Fruit fly (Drosophila melanogaster) whole organism, pupa: ENCODE data around the gene SPE.

Experiments
- CG10348 ChIP-seq: fragments of 200-800 bp; sonication (Bioruptor generic); IDR thresholded peaks from 2 replicates; pipeline ENCODE4 v1.3.6; 2022; ENCODE audit warnings: missing biosample characterization, missing genetic modification characterization
- CG12605 ChIP-seq: fragments of 200-800 bp; sonication (Bioruptor generic); IDR thresholded peaks from 2 replicates; pipeline ENCODE4 v1.3.6; 2022; ENCODE audit warnings: missing biosample characterization, missing genetic modification characterization
- CG13204 ChIP-seq: fragments of 200-800 bp; sonication (Bioruptor generic); optimal IDR thresholded peaks from 2 replicates; lab custom pipeline; 2018; ENCODE audit warnings: missing biosample characterization, mild to moderate bottlenecking, missing genetic modification characterization, moderate library complexity
- CG14655 ChIP-seq: fragments of 200-800 bp; sonication (Bioruptor generic); optimal IDR thresholded peaks from 3 replicates; lab custom pipeline; 2017; ENCODE audit warnings: mild to moderate bottlenecking, missing biosample characterization, missing genetic modification reagents, missing genetic modification characterization
- CG15710 ChIP-seq: fragments of 200-800 bp; sonication (Bioruptor generic); optimal IDR thresholded peaks from 2 replicates; lab custom pipeline; 2018; ENCODE audit warnings: missing biosample characterization, mild to moderate bottlenecking, missing genetic modification characterization, moderate library complexity
- CG17806 ChIP-seq: fragments of 200-800 bp; sonication (Bioruptor generic); optimal IDR thresholded peaks from 2 replicates; lab custom pipeline; 2018; ENCODE audit warnings: missing biosample characterization, mild to moderate bottlenecking, missing genetic modification characterization, moderate library complexity
- CG32121 ChIP-seq: fragments of 200-800 bp; sonication (Bioruptor generic); IDR thresholded peaks from 2 replicates; pipeline ENCODE4 v1.3.6; 2022; ENCODE audit warnings: missing biosample characterization, missing genetic modification characterization
- CG34367 ChIP-seq: fragments of 200-800 bp; sonication (Bioruptor generic); optimal IDR thresholded peaks from 2 replicates; lab custom pipeline; 2018; ENCODE audit warnings: missing biosample characterization, mild to moderate bottlenecking, missing genetic modification characterization
- CG4496 ChIP-seq: fragments of 200-800 bp; sonication (Bioruptor generic); IDR thresholded peaks from 3 replicates; pipeline ENCODE4 v1.3.6; 2022; ENCODE audit warnings: missing biosample characterization, missing genetic modification characterization
- CG8159 ChIP-seq: fragments of 200-800 bp; sonication (Bioruptor generic); optimal IDR thresholded peaks from 3 replicates; lab custom pipeline; 2018; ENCODE audit warnings: missing biosample characterization, mild to moderate bottlenecking, missing genetic modification characterization, moderate library complexity
- CG8301 ChIP-seq: fragments of 200-800 bp; sonication (Bioruptor generic); optimal IDR thresholded peaks from 2 replicates; lab custom pipeline; 2018; ENCODE audit warnings: missing biosample characterization, mild to moderate bottlenecking, missing genetic modification characterization
- CG9948 ChIP-seq: fragments of 200-800 bp; sonication (Bioruptor generic); optimal IDR thresholded peaks from 2 replicates; lab custom pipeline; 2018; ENCODE audit warnings: missing biosample characterization, mild to moderate bottlenecking, missing genetic modification characterization, moderate library complexity
- D1 ChIP-seq: fragments of 200-800 bp; sonication (Bioruptor generic); optimal IDR thresholded peaks from 2 replicates; lab custom pipeline; 2018; ENCODE audit warnings: missing biosample characterization, mild to moderate bottlenecking, missing genetic modification characterization, moderate library complexity
- EcR ChIP-seq: fragments of 200-800 bp; sonication (Bioruptor generic); optimal IDR thresholded peaks from 3 replicates; lab custom pipeline; 2019; ENCODE audit warnings: missing biosample characterization, missing genetic modification characterization, mild to moderate bottlenecking, moderate library complexity, missing genetic modification reagents
- Ets98B ChIP-seq: fragments of 200-800 bp; sonication (Bioruptor generic); IDR thresholded peaks from 2 replicates; pipeline ENCODE4 v1.3.6; 2022; ENCODE audit warnings: missing biosample characterization, missing genetic modification characterization
- Pif1A ChIP-seq: fragments of 200-800 bp; sonication (Bioruptor generic); optimal IDR thresholded peaks from 3 replicates; lab custom pipeline; 2016; ENCODE audit warnings: missing biosample characterization, missing genetic modification characterization
- Pif1B ChIP-seq: fragments of 200-800 bp; sonication (Bioruptor generic); optimal IDR thresholded peaks from 3 replicates; lab custom pipeline; 2016; ENCODE audit warnings: missing biosample characterization, missing genetic modification characterization
- Snoo ChIP-seq: fragments of 200-800 bp; sonication (Bioruptor generic); optimal IDR thresholded peaks from 3 replicates; lab custom pipeline; 2017; ENCODE audit warnings: missing biosample characterization, mild to moderate bottlenecking, missing genetic modification characterization, inconsistent platforms
- fd96Ca ChIP-seq: fragments of 200-800 bp; sonication (Bioruptor generic); IDR thresholded peaks from 3 replicates; pipeline ENCODE4 v1.3.6; 2022; ENCODE audit warnings: missing biosample characterization, missing genetic modification characterization
- gl ChIP-seq: fragments of 200-800 bp; sonication (Bioruptor generic); optimal IDR thresholded peaks from 2 replicates; lab custom pipeline; 2018; ENCODE audit warnings: missing biosample characterization, mild to moderate bottlenecking, missing genetic modification characterization
- rn ChIP-seq: fragments of 200-800 bp; sonication (Bioruptor generic); IDR thresholded peaks from 2 replicates; pipeline ENCODE4 v1.3.6; 2022; ENCODE audit warnings: missing biosample characterization, missing genetic modification characterization

Gene SPE

dm6 chr3R:23729066-23729465 lies 43.0 kb downstream of the SPE start:
- no peak for TF ChIP-seq Snoo
- no peak for TF ChIP-seq gl
- TF ChIP-seq CG4496 (GFP tag; lab: Robert Waterston, UW), result no peak
- TF ChIP-seq CG12605, result no peak
- TF ChIP-seq D1 (tag; lab: Kevin White, UChicago), result no peak
- TF ChIP-seq Pif1A, result no peak
- TF ChIP-seq, all 21 proteins: peak for 0

DNA sequence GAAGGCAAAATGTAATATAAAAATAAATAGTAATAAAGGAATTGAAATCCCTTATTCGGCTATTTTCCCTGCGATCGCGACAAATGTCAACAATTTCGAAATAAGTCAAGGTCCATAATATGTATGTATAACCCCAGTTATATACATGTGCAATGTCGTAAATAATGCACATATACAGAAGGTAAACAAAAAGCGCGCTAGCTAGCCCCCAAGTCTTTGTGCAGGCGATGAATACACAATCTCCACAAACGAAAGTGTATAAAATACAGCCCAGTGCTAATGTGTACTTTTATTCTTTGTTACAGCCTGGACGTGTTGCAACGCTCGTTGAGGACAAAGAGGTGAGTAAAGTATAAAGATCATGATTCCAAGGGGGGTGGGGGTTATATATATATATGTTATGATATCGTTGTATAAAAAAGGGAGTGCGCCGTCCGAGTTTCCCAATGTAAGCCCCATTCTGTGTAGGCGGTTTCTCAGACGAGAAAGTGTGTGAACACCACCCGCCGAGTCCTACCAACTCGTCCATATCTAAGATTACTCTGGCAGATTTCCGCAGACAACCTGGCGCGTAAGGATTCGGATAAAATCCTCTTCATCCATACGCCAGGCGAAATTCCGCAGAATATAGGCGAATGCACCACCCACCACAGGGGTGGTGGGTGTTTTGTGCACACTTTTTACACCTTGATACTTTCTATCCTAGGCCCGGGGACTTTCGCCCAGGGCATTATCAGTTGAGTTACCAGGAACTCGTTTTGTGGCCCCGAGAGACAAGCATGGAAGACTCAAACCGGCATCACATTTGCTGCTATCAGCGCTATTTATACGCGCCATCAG lies 43.8 kb downstream of the SPE start:
- no peak for TF ChIP-seq D1 (tag; lab: Kevin White, UChicago)
- peak; percentile 39 for TF ChIP-seq CG8301 (tag; lab: Kevin White, UChicago)
- peak; percentile 51; the same call in 2 of the 3 replicates for TF ChIP-seq fd96Ca (GFP tag; lab: Robert Waterston, UW)
- TF ChIP-seq CG32121 (GFP tag; lab: Robert Waterston, UW), result peak; percentile 57
- TF ChIP-seq Ets98B (GFP tag; lab: Robert Waterston, UW), result peak; percentile 61
- TF ChIP-seq CG15710 (tag; lab: Kevin White, UChicago), result peak; percentile 6
- TF ChIP-seq EcR (GFP tag; lab: Kevin White, UChicago), result peak; percentile 54
- no peak for TF ChIP-seq rn (GFP tag; lab: Robert Waterston, UW)
- no peak for TF ChIP-seq Pif1B
- TF ChIP-seq CG10348, result no peak
- no peak for TF ChIP-seq CG17806 (tag; lab: Kevin White, UChicago)
- peak; percentile 84 for TF ChIP-seq CG4496 (GFP tag; lab: Robert Waterston, UW)
- TF ChIP-seq CG14655 (GFP tag; lab: Kevin White, UChicago), result peak; percentile 45
- TF ChIP-seq Snoo, result peak; percentile 40
- peak; percentile 62 for TF ChIP-seq CG12605
- no peak for TF ChIP-seq Pif1A
- peak; percentile 54 for TF ChIP-seq CG13204 (GFP tag; lab: Kevin White, UChicago)
- no peak for TF ChIP-seq CG9948
- TF ChIP-seq CG8159 (tag; lab: Kevin White, UChicago), result peak; percentile 21
- TF ChIP-seq gl, result peak; percentile 38
- TF ChIP-seq CG34367, result no peak

dm6 chr3R:23730472-23730801 lies 44.4 kb downstream of the SPE start:
- TF ChIP-seq gl (no peak), CG13204 (GFP tag; lab: Kevin White, UChicago) (no peak), CG12605 (no peak), CG4496 (GFP tag; lab: Robert Waterston, UW) (no peak), fd96Ca (GFP tag; lab: Robert Waterston, UW) (no peak), EcR (GFP tag; lab: Kevin White, UChicago) (peak; percentile 18)

DNA sequence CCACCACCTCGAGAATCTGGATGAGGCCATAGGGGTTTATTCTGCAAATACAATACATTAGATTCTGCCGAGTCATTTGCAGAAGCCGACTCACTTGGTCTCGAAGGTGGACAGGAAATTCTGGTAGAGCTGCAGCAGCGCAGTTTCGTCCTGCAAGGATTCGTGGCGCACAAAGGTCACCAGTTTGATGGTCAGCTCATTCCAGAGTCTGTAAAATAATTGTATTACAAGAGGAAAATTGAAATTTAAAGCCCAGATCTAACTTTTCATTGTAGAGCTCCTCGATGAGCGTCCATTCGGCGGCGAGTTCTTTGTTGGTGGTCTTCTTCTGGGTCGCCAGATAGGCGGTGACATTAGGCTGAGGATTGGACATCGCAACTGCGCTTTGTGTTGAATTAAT lies 46.5 kb downstream of the SPE start:
- no peak for TF ChIP-seq CG17806 (tag; lab: Kevin White, UChicago)
- no peak for TF ChIP-seq CG34367
- no peak for TF ChIP-seq CG15710 (tag; lab: Kevin White, UChicago)
- no peak for TF ChIP-seq fd96Ca (GFP tag; lab: Robert Waterston, UW)
- TF ChIP-seq rn (GFP tag; lab: Robert Waterston, UW), result no peak
- TF ChIP-seq CG4496 (GFP tag; lab: Robert Waterston, UW), result no peak
- no peak for TF ChIP-seq Pif1A
- no peak for TF ChIP-seq CG10348
- TF ChIP-seq Snoo, result no peak

- peak; percentile 11; the same call in 1 of the 2 replicates for TF ChIP-seq Ets98B (GFP tag; lab: Robert Waterston, UW)
- TF ChIP-seq fd96Ca (GFP tag; lab: Robert Waterston, UW), result no peak
These were observed 47.0 kb downstream of the SPE start, which contains the start of the genes Hmgcr and Rpn9 for dm6 chr3R:23732990-23733512. TSS of gene Hmgcr (plus strand) at chr3R:23733324. TSS of gene Rpn9 (minus strand) at chr3R:23733462.

DNA sequence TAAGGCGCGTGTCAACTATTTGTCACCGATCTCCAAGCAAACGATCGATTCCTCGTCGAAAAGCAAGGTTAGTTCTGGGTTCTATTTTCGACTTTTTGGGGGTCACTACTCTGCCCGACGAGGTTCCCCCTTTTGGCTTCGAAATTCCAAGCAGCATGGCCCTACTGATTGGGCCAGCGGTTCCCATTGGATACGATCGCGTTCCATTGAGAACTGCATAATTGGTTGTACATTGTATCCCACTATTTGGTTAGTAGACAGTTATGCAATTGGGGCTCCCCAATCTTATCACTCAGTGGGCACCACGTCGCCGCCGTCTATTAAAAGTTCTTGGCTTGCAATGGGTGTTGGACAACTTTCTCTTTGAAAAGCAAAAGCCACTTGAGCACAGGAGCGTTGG lies 47.7 kb downstream of the SPE start:
- no peak for TF ChIP-seq CG9948
- no peak for TF ChIP-seq Pif1B
- no peak for TF ChIP-seq Snoo

- TF ChIP-seq CG8301 (tag; lab: Kevin White, UChicago), result peak; percentile 6
- TF ChIP-seq Pif1B, result peak; percentile 35
- no peak for TF ChIP-seq CG13204 (GFP tag; lab: Kevin White, UChicago)
- TF ChIP-seq rn (GFP tag; lab: Robert Waterston, UW), result no peak
- TF ChIP-seq CG9948, result no peak
- TF ChIP-seq Pif1A, result peak; percentile 21
- peak; percentile 54; the same call in 2 of the 3 replicates for TF ChIP-seq fd96Ca (GFP tag; lab: Robert Waterston, UW)
- TF ChIP-seq Ets98B (GFP tag; lab: Robert Waterston, UW), result peak; percentile 77
- TF ChIP-seq CG12605, result peak; percentile 22; the same call in 1 of the 2 replicates
- no peak for TF ChIP-seq CG34367
- TF ChIP-seq CG14655 (GFP tag; lab: Kevin White, UChicago), result no peak
- peak; percentile 79; the same call in 2 of the 3 replicates for TF ChIP-seq CG4496 (GFP tag; lab: Robert Waterston, UW)
- TF ChIP-seq CG15710 (tag; lab: Kevin White, UChicago), result no peak
- TF ChIP-seq, all 21 proteins: peak for 7
These were observed 48.7 kb downstream of the SPE start for dm6 chr3R:23734573-23735404.
